Fruit fly (Drosophila melanogaster) whole organism, embryonic: ENCODE results near the gene Glut3.

ENCODE experiments used
- Aef1 ChIP-seq: fragments of 200-800 bp; sonication (Bioruptor generic); IDR thresholded peaks from 3 replicates; pipeline ENCODE4 v1.3.6; 2022; ENCODE audit warnings: missing biosample characterization, missing genetic modification characterization
- Bdp1 ChIP-seq: fragments of 200-800 bp; sonication (Bioruptor generic); optimal IDR thresholded peaks from 3 replicates; lab custom pipeline; 2016; ENCODE audit warnings: missing biosample characterization, missing genetic modification characterization
- Blimp-1 ChIP-seq: fragments of 200-800 bp; sonication (Bioruptor generic); optimal IDR thresholded peaks from 3 replicates; lab custom pipeline; 2018; ENCODE audit warnings: missing biosample characterization, missing genetic modification characterization, mild to moderate bottlenecking, moderate library complexity, missing genetic modification reagents
- CG10431 ChIP-seq: fragments of 200-800 bp; sonication (Bioruptor generic); optimal IDR thresholded peaks from 3 replicates; lab custom pipeline; 2018; ENCODE audit warnings: missing biosample characterization, mild to moderate bottlenecking, missing genetic modification characterization
- CG11398 ChIP-seq: fragments of 200-800 bp; sonication (Bioruptor generic); optimal IDR thresholded peaks from 2 replicates; lab custom pipeline; 2016; ENCODE audit warnings: missing biosample characterization, missing genetic modification characterization
- CG12659 ChIP-seq: fragments of 200-800 bp; sonication (Bioruptor generic); optimal IDR thresholded peaks from 3 replicates; lab custom pipeline; 2017; ENCODE audit warnings: mild to moderate bottlenecking, missing biosample characterization, missing genetic modification reagents, missing genetic modification characterization
- CG12942 ChIP-seq: fragments of 200-800 bp; sonication (Bioruptor generic); optimal IDR thresholded peaks from 3 replicates; lab custom pipeline; 2016; ENCODE audit warnings: missing biosample characterization, missing genetic modification characterization
- CG13287 ChIP-seq: fragments of 200-800 bp; sonication (Bioruptor generic); IDR thresholded peaks from 2 replicates; pipeline ENCODE4 v1.3.6; 2022; ENCODE audit warnings: missing biosample characterization, missing genetic modification characterization; ENCODE audit not compliant: partially characterized antibody
- CG13775 ChIP-seq: fragments of 200-800 bp; sonication (Bioruptor generic); optimal IDR thresholded peaks from 3 replicates; lab custom pipeline; 2017; ENCODE audit warnings: missing biosample characterization, mild to moderate bottlenecking, missing genetic modification characterization
- CG15479 ChIP-seq: fragments of 200-800 bp; sonication (Bioruptor generic); optimal IDR thresholded peaks from 3 replicates; lab custom pipeline; 2019; ENCODE audit warnings: missing biosample characterization, mild to moderate bottlenecking, missing genetic modification characterization, moderate library complexity
- CG16779 ChIP-seq: fragments of 200-800 bp; sonication (Bioruptor generic); IDR thresholded peaks from 2 replicates; pipeline ENCODE4 v1.3.6; 2022; ENCODE audit warnings: missing biosample characterization, missing genetic modification characterization
- CG2889 ChIP-seq: fragments of 200-800 bp; sonication (Bioruptor generic); IDR thresholded peaks from 3 replicates; pipeline ENCODE4 v1.3.6; 2022; ENCODE audit warnings: missing biosample characterization, missing genetic modification characterization
- CG30020 ChIP-seq: fragments of 200-800 bp; optimal IDR thresholded peaks from 2 replicates; lab custom pipeline; 2019; ENCODE audit warnings: missing biosample characterization, mild to moderate bottlenecking, missing genetic modification characterization, moderate library complexity
- CG31388 ChIP-seq: fragments of 200-800 bp; sonication (Bioruptor generic); optimal IDR thresholded peaks from 2 replicates; lab custom pipeline; 2016; ENCODE audit warnings: missing biosample characterization, missing genetic modification characterization
- CG34376 ChIP-seq: fragments of 200-800 bp; sonication (Bioruptor generic); optimal IDR thresholded peaks from 2 replicates; lab custom pipeline; 2018; ENCODE audit warnings: missing biosample characterization, mild to moderate bottlenecking, missing genetic modification characterization
- CG3995 ChIP-seq: fragments of 200-800 bp; sonication (Bioruptor generic); optimal IDR thresholded peaks from 3 replicates; lab custom pipeline; 2016; ENCODE audit warnings: missing biosample characterization, missing genetic modification characterization
- CG4328 ChIP-seq: fragments of 200-800 bp; sonication (Bioruptor generic); optimal IDR thresholded peaks from 3 replicates; lab custom pipeline; 2017; ENCODE audit warnings: missing biosample characterization, missing genetic modification reagents, missing genetic modification characterization
- CG4617 ChIP-seq: fragments of 200-800 bp; sonication (Bioruptor generic); optimal IDR thresholded peaks from 3 replicates; lab custom pipeline; 2016; ENCODE audit warnings: missing biosample characterization, missing genetic modification characterization, borderline replicate concordance
- CG6683 ChIP-seq: fragments of 200-800 bp; sonication (Bioruptor generic); optimal IDR thresholded peaks from 2 replicates; lab custom pipeline; 2017; ENCODE audit warnings: missing biosample characterization, mild to moderate bottlenecking, missing genetic modification characterization, missing genetic modification reagents
- CG6813 ChIP-seq: fragments of 200-800 bp; sonication (Bioruptor generic); optimal IDR thresholded peaks from 2 replicates; lab custom pipeline; 2017; ENCODE audit warnings: missing biosample characterization, missing genetic modification characterization, mild to moderate bottlenecking, moderate library complexity, missing genetic modification reagents
- Chrac-16 ChIP-seq: fragments of 200-800 bp; sonication (Bioruptor generic); optimal IDR thresholded peaks from 3 replicates; lab custom pipeline; 2016; ENCODE audit warnings: missing biosample characterization, missing genetic modification characterization
- CoRest ChIP-seq: fragments of 200-800 bp; sonication (Bioruptor generic); optimal IDR thresholded peaks from 3 replicates; lab custom pipeline; 2018; ENCODE audit warnings: missing biosample characterization, mild to moderate bottlenecking, missing genetic modification characterization, moderate library complexity
- Dad ChIP-seq: fragments of 200-800 bp; sonication (Bioruptor generic); optimal IDR thresholded peaks from 3 replicates; lab custom pipeline; 2016; ENCODE audit warnings: missing biosample characterization, missing genetic modification characterization
- Dref ChIP-seq: fragments of 200-800 bp; sonication (Bioruptor generic); IDR thresholded peaks from 2 replicates; pipeline ENCODE4 v1.3.6; 2022; ENCODE audit warnings: missing biosample characterization, missing genetic modification characterization
- Elba2 ChIP-seq: fragments of 200-800 bp; sonication (Bioruptor generic); optimal IDR thresholded peaks from 3 replicates; lab custom pipeline; 2016; ENCODE audit warnings: missing biosample characterization, missing genetic modification characterization
- Gsc ChIP-seq: fragments of 200-800 bp; sonication (Bioruptor generic); IDR thresholded peaks from 2 replicates; pipeline ENCODE4 v1.3.6; 2022; ENCODE audit warnings: missing biosample characterization, missing genetic modification characterization
- HHEX ChIP-seq: fragments of 200-800 bp; sonication (Bioruptor generic); optimal IDR thresholded peaks from 3 replicates; lab custom pipeline; 2017; ENCODE audit warnings: missing biosample characterization, mild to moderate bottlenecking, missing genetic modification characterization, missing genetic modification reagents
- HLH4C ChIP-seq: fragments of 200-800 bp; sonication (Bioruptor generic); IDR thresholded peaks from 3 replicates; pipeline ENCODE4 v1.3.6; 2022; ENCODE audit warnings: missing biosample characterization, missing genetic modification characterization; ENCODE audit not compliant: partially characterized antibody
- HLHmδ ChIP-seq: fragments of 200-800 bp; sonication (Bioruptor generic); optimal IDR thresholded peaks from 2 replicates; lab custom pipeline; 2018; ENCODE audit warnings: missing biosample characterization, mild to moderate bottlenecking, missing genetic modification characterization, moderate library complexity
- HmgD ChIP-seq: fragments of 200-800 bp; sonication (Bioruptor generic); optimal IDR thresholded peaks from 3 replicates; lab custom pipeline; 2016; ENCODE audit warnings: missing biosample characterization, missing genetic modification characterization
- Hmr ChIP-seq: fragments of 200-800 bp; sonication (Bioruptor generic); optimal IDR thresholded peaks from 3 replicates; lab custom pipeline; 2017; ENCODE audit warnings: mild to moderate bottlenecking, missing biosample characterization, missing genetic modification reagents, missing genetic modification characterization
- Kr ChIP-seq: fragments of 200-800 bp; sonication (Bioruptor generic); optimal IDR thresholded peaks from 2 replicates; lab custom pipeline; 2017; ENCODE audit warnings: missing biosample characterization, mild to moderate bottlenecking, missing genetic modification characterization
- Mrtf ChIP-seq: fragments of 200-800 bp; sonication (Bioruptor generic); IDR thresholded peaks from 3 replicates; pipeline ENCODE4 v1.3.6; 2022; ENCODE audit warnings: missing biosample characterization, missing genetic modification characterization
- NC2β ChIP-seq: fragments of 200-800 bp; sonication (Bioruptor generic); optimal IDR thresholded peaks from 2 replicates; lab custom pipeline; 2016; ENCODE audit warnings: missing biosample characterization, missing genetic modification characterization
- Pdp1 ChIP-seq, 2 experiments: fragments of 200-800 bp; sonication (Bioruptor generic); optimal IDR thresholded peaks; 3 replicates each; lab custom pipeline; 2016; ENCODE audit warnings: missing biosample characterization in 2 of 2, missing genetic modification characterization in 2 of 2, mild to moderate bottlenecking in 1 of 2, moderate library complexity in 1 of 2
- Poxn ChIP-seq: fragments of 200-800 bp; sonication (Bioruptor generic); IDR thresholded peaks from 2 replicates; pipeline ENCODE4 v1.3.6; 2022; ENCODE audit warnings: missing biosample characterization, missing genetic modification characterization
- Ptx1 ChIP-seq: fragments of 200-800 bp; sonication (Bioruptor generic); IDR thresholded peaks from 2 replicates; pipeline ENCODE4 v1.3.6; 2022; ENCODE audit warnings: missing biosample characterization, missing genetic modification characterization
- ac ChIP-seq: fragments of 200-800 bp; sonication (Bioruptor generic); optimal IDR thresholded peaks from 3 replicates; lab custom pipeline; 2017; ENCODE audit warnings: missing biosample characterization, mild to moderate bottlenecking, missing genetic modification characterization
- crol ChIP-seq: fragments of 200-800 bp; sonication (Bioruptor generic); IDR thresholded peaks from 2 replicates; pipeline ENCODE4 v1.3.6; 2022; ENCODE audit warnings: missing biosample characterization, missing genetic modification characterization
- disco-r ChIP-seq: fragments of 200-800 bp; sonication (Bioruptor generic); optimal IDR thresholded peaks from 2 replicates; lab custom pipeline; 2016; ENCODE audit warnings: missing biosample characterization, missing genetic modification characterization
- esg ChIP-seq: fragments of 200-800 bp; sonication (Bioruptor generic); conservative IDR thresholded peaks from 2 replicates; pipeline ENCODE4 v1.3.6; 2022; ENCODE audit warnings: missing biosample characterization, missing genetic modification characterization
- exex ChIP-seq: fragments of 200-800 bp; sonication (Bioruptor generic); optimal IDR thresholded peaks from 4 replicates; lab custom pipeline; 2018; ENCODE audit warnings: missing biosample characterization, mild to moderate bottlenecking, missing genetic modification characterization, moderate library complexity
- eyg ChIP-seq: fragments of 200-800 bp; sonication (Bioruptor generic); optimal IDR thresholded peaks from 3 replicates; lab custom pipeline; 2016; ENCODE audit warnings: missing biosample characterization, missing genetic modification characterization
- fd102C ChIP-seq: fragments of 200-800 bp; sonication (Bioruptor generic); optimal IDR thresholded peaks from 2 replicates; lab custom pipeline; 2018; ENCODE audit warnings: missing biosample characterization, mild to moderate bottlenecking, missing genetic modification characterization, moderate library complexity
- gcm2 ChIP-seq: fragments of 200-800 bp; sonication (Bioruptor generic); optimal IDR thresholded peaks from 2 replicates; lab custom pipeline; 2016; ENCODE audit warnings: missing biosample characterization, missing genetic modification characterization
- lola ChIP-seq, 3 experiments: fragments of >200 bp in 2 of 3; fragments of 200-800 bp in 1 of 3; sonication (Bioruptor generic) in 1 of 3; optimal IDR thresholded peaks; 2 replicates each; lab custom pipeline; 2017 to 2019; ENCODE audit warnings: missing biosample characterization in 3 of 3, missing genetic modification characterization in 3 of 3, mild to moderate bottlenecking in 1 of 3, moderate library complexity in 1 of 3
- maf-S ChIP-seq: fragments of 200-800 bp; sonication (Bioruptor generic); optimal IDR thresholded peaks from 2 replicates; lab custom pipeline; 2016; ENCODE audit warnings: missing biosample characterization, missing genetic modification characterization
- mam ChIP-seq: fragments of 200-800 bp; sonication (Bioruptor generic); optimal IDR thresholded peaks from 3 replicates; lab custom pipeline; 2016; ENCODE audit warnings: missing biosample characterization, missing genetic modification characterization
- pnt ChIP-seq: fragments of 200-800 bp; sonication (Bioruptor generic); optimal IDR thresholded peaks from 3 replicates; lab custom pipeline; 2016; ENCODE audit warnings: missing biosample characterization, missing genetic modification characterization
- sima ChIP-seq: fragments of 200-800 bp; sonication (Bioruptor generic); optimal IDR thresholded peaks from 2 replicates; lab custom pipeline; 2016; ENCODE audit warnings: missing biosample characterization, missing genetic modification characterization

Gene Glut3

DNA sequence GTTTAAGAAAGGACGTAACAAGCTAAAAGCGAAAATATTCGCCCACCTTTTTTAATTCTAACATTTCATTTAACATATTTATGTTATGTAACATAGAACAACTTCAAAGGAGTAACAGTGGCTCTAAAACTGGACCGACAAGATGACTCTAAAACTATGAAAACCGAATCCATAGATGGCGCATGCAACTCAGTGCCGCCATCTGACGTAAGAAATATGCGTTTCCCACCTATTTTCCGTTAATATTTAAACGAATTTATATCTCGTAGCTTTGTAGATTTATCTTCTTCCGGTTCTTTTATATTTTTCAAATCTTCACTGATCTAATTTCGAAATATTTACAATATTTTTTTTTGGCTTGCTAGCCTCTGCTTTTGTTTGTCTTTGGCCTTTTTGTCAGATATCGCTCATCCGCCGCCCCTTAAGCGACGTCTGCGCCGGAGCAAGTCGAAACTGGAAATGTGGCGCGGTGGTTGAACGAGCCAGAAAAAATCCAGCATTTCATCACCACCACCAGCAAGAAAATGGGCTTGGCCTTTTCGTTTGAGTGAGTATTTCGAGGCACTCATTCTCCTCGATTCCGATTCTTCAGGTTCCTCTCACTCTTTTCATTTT is 39.4 kb upstream of the Glut3 start (continued):
- no peak for TF ChIP-seq CG34376 (GFP tag; lab: Kevin White, UChicago)
- peak; percentile 56 for TF ChIP-seq NC2β
- TF ChIP-seq maf-S (GFP tag; lab: Kevin White, UChicago): no peak
- TF ChIP-seq CG31388: no peak
- no peak for TF ChIP-seq CG16779 (GFP tag; lab: Robert Waterston, UW)
- TF ChIP-seq HHEX (GFP tag; lab: Kevin White, UChicago): no peak
- no peak for TF ChIP-seq gcm2 (GFP tag; lab: Kevin White, UChicago)
- TF ChIP-seq CG13775: peak; percentile 1
- peak; percentile 24 for TF ChIP-seq pnt
- peak; percentile 51 for TF ChIP-seq HmgD (GFP tag; lab: Kevin White, UChicago)
- TF ChIP-seq CG3995 (GFP tag; lab: Kevin White, UChicago): no peak
- peak; percentile 65 for TF ChIP-seq Chrac-16 (GFP tag; lab: Kevin White, UChicago)
- no peak for TF ChIP-seq Aef1 (GFP tag; lab: Robert Waterston, UW)
- no peak for TF ChIP-seq CG30020 (tag; lab: Kevin White, UChicago)
- no peak for TF ChIP-seq Dref (GFP tag; lab: Robert Waterston, UW)
- no peak for TF ChIP-seq CG2889 (GFP tag; lab: Robert Waterston, UW)
- peak; percentile 24 for TF ChIP-seq CG4617
- no peak for TF ChIP-seq eyg (GFP tag; lab: Kevin White, UChicago)
- TF ChIP-seq HLHmδ (GFP tag; lab: Kevin White, UChicago): no peak
- no peak for TF ChIP-seq CG13287 (GFP tag; lab: Robert Waterston, UW)
- peak; percentile 51; the same call in 1 of the 2 replicates for TF ChIP-seq Ptx1
- TF ChIP-seq CG4328 (GFP tag; lab: Kevin White, UChicago): no peak
- no peak for TF ChIP-seq fd102C
- no peak for TF ChIP-seq exex
- TF ChIP-seq CG12942 (GFP tag; lab: Kevin White, UChicago): no peak
- peak; percentile 23 to 94 for TF ChIP-seq Pdp1 (GFP tag; optimal IDR thresholded peaks at IDR 0.05; lab: Kevin White, UChicago)
- peak; percentile 3 for TF ChIP-seq CG11398 (GFP tag; lab: Kevin White, UChicago)
- no peak for TF ChIP-seq Dad
- TF ChIP-seq Gsc (GFP tag; lab: Robert Waterston, UW): no peak
- TF ChIP-seq CG6813 (GFP tag; lab: Kevin White, UChicago): no peak
- no peak for TF ChIP-seq esg
- no peak for TF ChIP-seq HLH4C (GFP tag; lab: Robert Waterston, UW)
- TF ChIP-seq CoRest (tag; lab: Kevin White, UChicago): peak; percentile 65
- TF ChIP-seq ac (GFP tag; lab: Kevin White, UChicago): no peak
- no peak for TF ChIP-seq CG6683 (GFP tag; lab: Kevin White, UChicago)
- peak; percentile 17 for TF ChIP-seq mam
- TF ChIP-seq Kr (GFP tag; lab: Kevin White, UChicago): no peak
- TF ChIP-seq Mrtf (GFP tag; lab: Robert Waterston, UW): no peak
- no peak for TF ChIP-seq crol (GFP tag; lab: Robert Waterston, UW)
- no peak for TF ChIP-seq Bdp1 (GFP tag; lab: Kevin White, UChicago)
- TF ChIP-seq Poxn: no peak
- no peak for TF ChIP-seq sima
- peak in 1 of 3 experiments; percentile 19 for TF ChIP-seq lola (GFP tag; optimal IDR thresholded peaks at IDR 0.05; lab: Kevin White, UChicago)
- TF ChIP-seq CG10431 (GFP tag; lab: Kevin White, UChicago): no peak
- TF ChIP-seq CG12659 (GFP tag; lab: Kevin White, UChicago): no peak
- peak; percentile 33 for TF ChIP-seq Hmr (GFP tag; lab: Kevin White, UChicago)
- TF ChIP-seq CG15479 (GFP tag; lab: Kevin White, UChicago): no peak
- TF ChIP-seq disco-r (GFP tag; lab: Kevin White, UChicago): peak; percentile 5
- TF ChIP-seq Elba2 (GFP tag; lab: Kevin White, UChicago): no peak
- TF ChIP-seq Blimp-1 (GFP tag; lab: Kevin White, UChicago): peak; percentile 18
